Fruit fly (Drosophila melanogaster) whole organism, embryonic: ENCODE results near the gene Trs23.

ENCODE experiments used
- Bdp1 ChIP-seq: fragments of 200-800 bp; sonication (Bioruptor generic); optimal IDR thresholded peaks from 3 replicates; lab custom pipeline; 2016; ENCODE audit warnings: missing biosample characterization, missing genetic modification characterization
- CG12219 ChIP-seq: fragments of 200-800 bp; sonication (Bioruptor generic); optimal IDR thresholded peaks from 3 replicates; lab custom pipeline; 2018; ENCODE audit warnings: missing biosample characterization, mild to moderate bottlenecking, missing genetic modification characterization
- CG12942 ChIP-seq: fragments of 200-800 bp; sonication (Bioruptor generic); optimal IDR thresholded peaks from 3 replicates; lab custom pipeline; 2016; ENCODE audit warnings: missing biosample characterization, missing genetic modification characterization
- CG13894 ChIP-seq: fragments of 200-800 bp; sonication (Bioruptor generic); optimal IDR thresholded peaks from 3 replicates; lab custom pipeline; 2018; ENCODE audit warnings: missing biosample characterization, mild to moderate bottlenecking, missing genetic modification characterization, moderate library complexity
- CG15696 ChIP-seq: fragments of 200-800 bp; sonication (Bioruptor generic); optimal IDR thresholded peaks from 2 replicates; lab custom pipeline; 2019; ENCODE audit warnings: missing biosample characterization, mild to moderate bottlenecking, missing genetic modification characterization, moderate library complexity
- CG1602 ChIP-seq: fragments of 200-800 bp; sonication (Bioruptor generic); optimal IDR thresholded peaks from 3 replicates; lab custom pipeline; 2016; ENCODE audit warnings: missing biosample characterization, missing genetic modification characterization
- CG16815 ChIP-seq: fragments of 200-800 bp; sonication (Bioruptor generic); optimal IDR thresholded peaks from 3 replicates; lab custom pipeline; 2017; ENCODE audit warnings: missing biosample characterization, mild to moderate bottlenecking, missing genetic modification characterization
- CG16863 ChIP-seq: fragments of 200-800 bp; sonication (Bioruptor generic); optimal IDR thresholded peaks from 3 replicates; lab custom pipeline; 2016; ENCODE audit warnings: missing biosample characterization, missing genetic modification characterization
- CG2199 ChIP-seq: fragments of 200-800 bp; sonication (Bioruptor generic); IDR thresholded peaks from 3 replicates; pipeline ENCODE4 v1.3.6; 2022; ENCODE audit warnings: missing biosample characterization, missing genetic modification characterization
- CG2889 ChIP-seq: fragments of 200-800 bp; sonication (Bioruptor generic); IDR thresholded peaks from 3 replicates; pipeline ENCODE4 v1.3.6; 2022; ENCODE audit warnings: missing biosample characterization, missing genetic modification characterization
- CG3407 ChIP-seq: fragments of 200-800 bp; sonication (Bioruptor generic); optimal IDR thresholded peaks from 2 replicates; lab custom pipeline; 2018; ENCODE audit warnings: missing biosample characterization, mild to moderate bottlenecking, missing genetic modification characterization
- CG3847 ChIP-seq: fragments of 200-800 bp; sonication (Bioruptor generic); IDR thresholded peaks from 2 replicates; pipeline ENCODE4 v1.3.6; 2022; ENCODE audit warnings: missing biosample characterization, missing genetic modification characterization
- CG6654 ChIP-seq: fragments of 200-800 bp; sonication (Bioruptor generic); optimal IDR thresholded peaks from 2 replicates; lab custom pipeline; 2017; ENCODE audit warnings: missing biosample characterization, mild to moderate bottlenecking, missing genetic modification characterization
- CG8281 ChIP-seq: fragments of 200-800 bp; sonication (Bioruptor generic); optimal IDR thresholded peaks from 2 replicates; lab custom pipeline; 2018; ENCODE audit warnings: missing biosample characterization, mild to moderate bottlenecking, missing genetic modification characterization, moderate library complexity
- CG8478 ChIP-seq: fragments of >200 bp; optimal IDR thresholded peaks from 2 replicates; lab custom pipeline; 2018
- CG9437 ChIP-seq: fragments of 200-800 bp; sonication (Bioruptor generic); optimal IDR thresholded peaks from 2 replicates; lab custom pipeline; 2018; ENCODE audit warnings: missing biosample characterization, mild to moderate bottlenecking, missing genetic modification characterization
- Camta ChIP-seq: fragments of 200-800 bp; sonication (Bioruptor generic); optimal IDR thresholded peaks from 2 replicates; lab custom pipeline; 2016; ENCODE audit warnings: missing biosample characterization, missing genetic modification characterization
- CrebB ChIP-seq: fragments of 200-800 bp; sonication (Bioruptor generic); optimal IDR thresholded peaks from 3 replicates; lab custom pipeline; 2018; ENCODE audit warnings: missing biosample characterization, mild to moderate bottlenecking, missing genetic modification characterization
- Dip2 ChIP-seq: fragments of 200-800 bp; sonication (Bioruptor generic); IDR thresholded peaks from 2 replicates; pipeline ENCODE4 v1.3.6; 2022; ENCODE audit warnings: missing biosample characterization, missing genetic modification characterization
- Dip3 ChIP-seq: fragments of 200-800 bp; sonication (Bioruptor generic); optimal IDR thresholded peaks from 3 replicates; lab custom pipeline; 2016; ENCODE audit warnings: missing biosample characterization, missing genetic modification characterization
- Gug ChIP-seq: fragments of 200-800 bp; sonication (Bioruptor generic); IDR thresholded peaks from 4 replicates; pipeline ENCODE4 v1.3.6; 2022; ENCODE audit warnings: missing biosample characterization, missing genetic modification characterization
- HLH3B ChIP-seq: fragments of 200-800 bp; sonication (Bioruptor generic); IDR thresholded peaks from 2 replicates; pipeline ENCODE4 v1.3.6; 2022; ENCODE audit warnings: missing biosample characterization, missing genetic modification characterization
- HmgZ ChIP-seq: fragments of 200-800 bp; sonication (Bioruptor generic); optimal IDR thresholded peaks from 2 replicates; lab custom pipeline; 2018; ENCODE audit warnings: missing biosample characterization, mild to moderate bottlenecking, missing genetic modification characterization
- Hr39 ChIP-seq: fragments of >200 bp; optimal IDR thresholded peaks from 2 replicates; lab custom pipeline; 2017
- MTF-1 ChIP-seq: fragments of 200-800 bp; sonication (Bioruptor generic); optimal IDR thresholded peaks from 2 replicates; lab custom pipeline; 2018; ENCODE audit warnings: missing biosample characterization, mild to moderate bottlenecking, missing genetic modification characterization, borderline replicate concordance
- Nf-YC ChIP-seq: fragments of 200-800 bp; optimal IDR thresholded peaks from 3 replicates; lab custom pipeline; 2019; ENCODE audit warnings: missing biosample characterization, mild to moderate bottlenecking, missing genetic modification characterization, moderate library complexity
- Oaz ChIP-seq: fragments of 200-800 bp; sonication (Bioruptor generic); IDR thresholded peaks from 2 replicates; pipeline ENCODE4 v1.3.6; 2022; ENCODE audit warnings: missing biosample characterization, missing genetic modification characterization
- Sox102F ChIP-seq: fragments of 200-800 bp; sonication (Bioruptor generic); optimal IDR thresholded peaks from 2 replicates; lab custom pipeline; 2018; ENCODE audit warnings: missing biosample characterization, mild to moderate bottlenecking, missing genetic modification characterization, moderate library complexity
- ac ChIP-seq: fragments of 200-800 bp; sonication (Bioruptor generic); optimal IDR thresholded peaks from 3 replicates; lab custom pipeline; 2017; ENCODE audit warnings: missing biosample characterization, mild to moderate bottlenecking, missing genetic modification characterization
- cg ChIP-seq: fragments of 200-800 bp; sonication (Bioruptor generic); optimal IDR thresholded peaks from 3 replicates; lab custom pipeline; 2019; ENCODE audit warnings: missing biosample characterization, mild to moderate bottlenecking, missing genetic modification characterization, moderate library complexity
- chif ChIP-seq, 2 experiments: fragments of 200-800 bp; sonication (Bioruptor generic); optimal IDR thresholded peaks; 3 replicates each; lab custom pipeline; 2016; ENCODE audit warnings: missing biosample characterization in 2 of 2, missing genetic modification characterization in 2 of 2
- cwo ChIP-seq: fragments of 200-800 bp; sonication (Bioruptor generic); optimal IDR thresholded peaks from 3 replicates; lab custom pipeline; 2017; ENCODE audit warnings: missing biosample characterization, missing genetic modification characterization, mild to moderate bottlenecking, moderate library complexity, missing genetic modification reagents
- dpn ChIP-seq, 2 experiments: fragments of 200-800 bp; sonication (Bioruptor generic); optimal IDR thresholded peaks; 3 replicates each; lab custom pipeline; 2016; ENCODE audit warnings: missing biosample characterization in 2 of 2, missing genetic modification characterization in 2 of 2
- emc ChIP-seq: fragments of 200-800 bp; sonication (Bioruptor generic); optimal IDR thresholded peaks from 2 replicates; lab custom pipeline; 2016; ENCODE audit warnings: missing biosample characterization, missing genetic modification characterization
- en ChIP-seq: fragments of 200-800 bp; sonication (Bioruptor generic); optimal IDR thresholded peaks from 2 replicates; lab custom pipeline; 2016; ENCODE audit warnings: missing biosample characterization, missing genetic modification characterization
- exex ChIP-seq: fragments of 200-800 bp; sonication (Bioruptor generic); optimal IDR thresholded peaks from 4 replicates; lab custom pipeline; 2018; ENCODE audit warnings: missing biosample characterization, mild to moderate bottlenecking, missing genetic modification characterization, moderate library complexity
- eyg ChIP-seq: fragments of 200-800 bp; sonication (Bioruptor generic); optimal IDR thresholded peaks from 3 replicates; lab custom pipeline; 2016; ENCODE audit warnings: missing biosample characterization, missing genetic modification characterization
- gfzf ChIP-seq: fragments of 200-800 bp; sonication (Bioruptor generic); optimal IDR thresholded peaks from 2 replicates; lab custom pipeline; 2016; ENCODE audit warnings: missing biosample characterization, mild to moderate bottlenecking, missing genetic modification characterization, moderate library complexity
- insv ChIP-seq, 2 experiments: fragments of 200-800 bp; sonication (Bioruptor generic); optimal IDR thresholded peaks; 3 replicates each; lab custom pipeline; 2016 to 2018; ENCODE audit warnings: missing biosample characterization in 2 of 2, missing genetic modification characterization in 2 of 2
- jumu ChIP-seq: fragments of 200-800 bp; sonication (Bioruptor generic); optimal IDR thresholded peaks from 3 replicates; lab custom pipeline; 2016; ENCODE audit warnings: missing biosample characterization, missing genetic modification characterization
- lmd ChIP-seq: fragments of 200-800 bp; sonication (Bioruptor generic); IDR thresholded peaks from 2 replicates; pipeline ENCODE4 v1.3.6; 2022; ENCODE audit warnings: missing biosample characterization, missing genetic modification characterization
- lola ChIP-seq, 3 experiments: fragments of >200 bp in 2 of 3; fragments of 200-800 bp in 1 of 3; sonication (Bioruptor generic) in 1 of 3; optimal IDR thresholded peaks; 2 replicates each; lab custom pipeline; 2017 to 2019; ENCODE audit warnings: missing biosample characterization in 3 of 3, missing genetic modification characterization in 3 of 3, mild to moderate bottlenecking in 1 of 3, moderate library complexity in 1 of 3
- nmo ChIP-seq: fragments of 200-800 bp; sonication (Bioruptor generic); optimal IDR thresholded peaks from 2 replicates; lab custom pipeline; 2018; ENCODE audit warnings: missing biosample characterization, mild to moderate bottlenecking, missing genetic modification characterization, moderate library complexity
- nom ChIP-seq: fragments of 200-800 bp; sonication (Bioruptor generic); optimal IDR thresholded peaks from 2 replicates; lab custom pipeline; 2017; ENCODE audit warnings: missing biosample characterization, missing genetic modification characterization, mild to moderate bottlenecking, moderate library complexity, missing genetic modification reagents
- pb ChIP-seq: fragments of 200-800 bp; sonication (Bioruptor generic); optimal IDR thresholded peaks from 3 replicates; lab custom pipeline; 2016; ENCODE audit warnings: missing biosample characterization, missing genetic modification characterization
- prd ChIP-seq, 3 experiments: fragments of >200 bp in 2 of 3; fragments of 200-800 bp in 1 of 3; sonication (Bioruptor generic) in 1 of 3; optimal IDR thresholded peaks in 2 of 3; IDR thresholded peaks in 1 of 3; 2 replicates in 2 of 3; 3 replicates in 1 of 3; pipeline versions ENCODE4 v1.3.6 to Lab custom; 2017 to 2022; ENCODE audit warnings: missing biosample characterization in 1 of 3, missing genetic modification characterization in 1 of 3
- seq ChIP-seq: fragments of 200-800 bp; sonication (Bioruptor generic); IDR thresholded peaks from 2 replicates; pipeline ENCODE4 v1.3.6; 2022; ENCODE audit warnings: missing biosample characterization, missing genetic modification characterization
- shn ChIP-seq: fragments of 200-800 bp; sonication (Bioruptor generic); optimal IDR thresholded peaks from 3 replicates; lab custom pipeline; 2016; ENCODE audit warnings: missing biosample characterization, missing genetic modification characterization
- sima ChIP-seq: fragments of 200-800 bp; sonication (Bioruptor generic); optimal IDR thresholded peaks from 2 replicates; lab custom pipeline; 2016; ENCODE audit warnings: missing biosample characterization, missing genetic modification characterization
- tap ChIP-seq: fragments of 200-800 bp; optimal IDR thresholded peaks from 3 replicates; lab custom pipeline; 2019; ENCODE audit warnings: missing biosample characterization, mild to moderate bottlenecking, missing genetic modification characterization, moderate library complexity
- tx ChIP-seq: fragments of 200-800 bp; sonication (Bioruptor generic); optimal IDR thresholded peaks from 2 replicates; lab custom pipeline; 2016; ENCODE audit warnings: missing biosample characterization, missing genetic modification characterization
- zfh2 ChIP-seq: fragments of 200-800 bp; sonication (Bioruptor generic); optimal IDR thresholded peaks from 2 replicates; lab custom pipeline; 2016; ENCODE audit warnings: missing biosample characterization, missing genetic modification characterization

The Trs23 gene

dm6 chr2L:8699895-8700314 is 13.9 kb downstream of the Trs23 start (continued):
- TF ChIP-seq Nf-YC (peak; percentile 51), sima (GFP tag; lab: Kevin White, UChicago) (no peak), shn (GFP tag; lab: Kevin White, UChicago) (no peak), gfzf (GFP tag; lab: Kevin White, UChicago) (no peak), dpn (GFP tag; optimal IDR thresholded peaks at IDR 0.05; lab: Kevin White, UChicago) (peak in 1 of 2 experiments; percentile 10), tap (tag; lab: Kevin White, UChicago) (peak; percentile 67), eyg (GFP tag; lab: Kevin White, UChicago) (no peak), HLH3B (GFP tag; lab: Robert Waterston, UW) (no peak), CG16863 (GFP tag; lab: Kevin White, UChicago) (no peak), Dip3 (GFP tag; lab: Kevin White, UChicago) (no peak), Dip2 (GFP tag; lab: Robert Waterston, UW) (no peak), nmo (GFP tag; lab: Kevin White, UChicago) (no peak), cg (GFP tag; lab: Kevin White, UChicago) (peak; percentile 43), CG3407 (peak; percentile 72), ac (GFP tag; lab: Kevin White, UChicago) (no peak), CG1602 (GFP tag; lab: Kevin White, UChicago) (no peak), Gug (no peak), CG8478 (lab: Kevin White, UChicago) (no peak), nom (no peak), CG8281 (tag; lab: Kevin White, UChicago) (no peak), CG6654 (GFP tag; lab: Kevin White, UChicago) (no peak), CG9437 (GFP tag; lab: Kevin White, UChicago) (no peak), CG13894 (tag; lab: Kevin White, UChicago) (peak; percentile 91), zfh2 (GFP tag; lab: Kevin White, UChicago) (no peak), CrebB (tag; lab: Kevin White, UChicago) (peak; percentile 81), Sox102F (GFP tag; lab: Kevin White, UChicago) (peak; percentile 20), tx (GFP tag; lab: Kevin White, UChicago) (no peak), MTF-1 (GFP tag; lab: Kevin White, UChicago) (peak; percentile 63), emc (GFP tag; lab: Kevin White, UChicago) (no peak), CG12942 (GFP tag; lab: Kevin White, UChicago) (no peak), HmgZ (tag; lab: Kevin White, UChicago) (peak; percentile 67), en (GFP tag; lab: Kevin White, UChicago) (no peak), cwo (GFP tag; lab: Kevin White, UChicago) (peak; percentile 52), chif (GFP tag; optimal IDR thresholded peaks at IDR 0.05; lab: Kevin White, UChicago) (no peak), CG3847 (GFP tag; lab: Robert Waterston, UW) (no peak), CG15696 (tag; lab: Kevin White, UChicago) (no peak), CG12219 (peak; percentile 34), seq (GFP tag; lab: Robert Waterston, UW) (peak; percentile 51; the same call in 1 of the 2 replicates), CG2889 (GFP tag; lab: Robert Waterston, UW) (no peak), CG2199 (GFP tag; lab: Robert Waterston, UW) (no peak; the same call in 2 of the 3 replicates), jumu (GFP tag; lab: Kevin White, UChicago) (no peak), Oaz (GFP tag; lab: Robert Waterston, UW) (no peak), prd (optimal IDR thresholded peaks at IDR 0.05; lab: Kevin White, UChicago) (no peak), prd (GFP tag; IDR thresholded peaks at IDR 0.05; lab: Robert Waterston, UW) (no peak), Bdp1 (GFP tag; lab: Kevin White, UChicago) (no peak), Camta (GFP tag; lab: Kevin White, UChicago) (peak; percentile 0), CG16815 (no peak), Hr39 (lab: Kevin White, UChicago) (no peak), insv (GFP tag; optimal IDR thresholded peaks at IDR 0.05; lab: Kevin White, UChicago) (no peak), exex (tag; lab: Kevin White, UChicago) (peak; percentile 96), pb (GFP tag; lab: Kevin White, UChicago) (no peak), lola (GFP tag; optimal IDR thresholded peaks at IDR 0.05; lab: Kevin White, UChicago) (no peak), lmd (GFP tag; lab: Robert Waterston, UW) (no peak)
